Fruit fly (Drosophila melanogaster): ENCODE data around the gene CG17298.

CG17298 gene

dm6 chr3R:21273427-21274038, 9.5 kb upstream of the CG17298 start, which contains the start of gene CG3308:
Gene CG3308 (minus strand): TSS chr3R:21273817.
- TF ChIP-seq Sox102F (GFP tag; optimal IDR thresholded peaks at IDR 0.05) (peak; percentile 15), achi (GFP tag; optimal IDR thresholded peaks at IDR 0.05) (peak; percentile 2), acj6 (GFP tag; optimal IDR thresholded peaks at IDR 0.05) (peak; percentile 4), esn (GFP tag; optimal IDR thresholded peaks at IDR 0.05) (peak; percentile 57), fd85E (GFP tag; optimal IDR thresholded peaks at IDR 0.05) (no peak), Met (GFP tag; optimal IDR thresholded peaks at IDR 0.05) (no peak), CG6163 (GFP tag; IDR thresholded peaks at IDR 0.05) (no peak), CG31627 (GFP tag; optimal IDR thresholded peaks at IDR 0.05) (peak; percentile 35), vri (GFP tag; optimal IDR thresholded peaks at IDR 0.05) (peak; percentile 96), Ets96B (tag; optimal IDR thresholded peaks at IDR 0.05) (no peak), Eip75B (GFP tag; optimal IDR thresholded peaks at IDR 0.05) (peak; percentile 29), Hr38 (GFP tag; optimal IDR thresholded peaks at IDR 0.05) (no peak), CG10631 (GFP tag; optimal IDR thresholded peaks at IDR 0.05) (peak; percentile 20), svp (GFP tag) (peak; percentile 67), Sox14 (GFP tag; optimal IDR thresholded peaks at IDR 0.05) (peak; percentile 13), lz (GFP tag; optimal IDR thresholded peaks at IDR 0.05) (peak; percentile 39), Hr39 (GFP tag; optimal IDR thresholded peaks at IDR 0.05) (peak; percentile 16), cyc (GFP tag; optimal IDR thresholded peaks at IDR 0.05) (peak; percentile 37), Eip78C (GFP tag) (peak; percentile 82), ss (GFP tag; optimal IDR thresholded peaks at IDR 0.05) (peak in 1 of 2 experiments; percentile 7), topi (GFP tag; optimal IDR thresholded peaks at IDR 0.05) (no peak), OdsH (GFP tag; optimal IDR thresholded peaks at IDR 0.05) (peak; percentile 34), Hr4 (GFP tag; optimal IDR thresholded peaks at IDR 0.05) (peak; percentile 8)

DNA sequence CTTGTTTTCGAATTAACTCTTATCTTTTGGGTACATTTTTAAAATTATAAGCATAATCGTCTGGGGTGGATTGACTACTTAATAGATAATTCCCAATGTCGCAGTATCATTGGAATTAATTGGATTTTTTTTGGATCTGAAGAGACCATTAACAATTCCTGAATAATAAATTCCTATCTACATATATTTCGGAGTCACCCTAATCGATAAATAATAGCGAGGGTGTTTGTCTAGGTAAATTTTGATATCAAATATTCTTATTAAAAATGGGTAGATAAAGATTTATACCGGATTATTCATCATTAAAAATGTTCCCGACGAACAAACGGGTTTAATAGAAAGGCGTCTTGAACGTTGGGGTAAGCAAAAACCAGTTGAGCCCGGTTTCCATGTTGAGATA, 8.1 kb upstream of the CG17298 start:
- peak; percentile 51 for TF ChIP-seq Eip78C (GFP tag)
- TF ChIP-seq CG6276 (GFP tag; optimal IDR thresholded peaks at IDR 0.05): no peak

DNA sequence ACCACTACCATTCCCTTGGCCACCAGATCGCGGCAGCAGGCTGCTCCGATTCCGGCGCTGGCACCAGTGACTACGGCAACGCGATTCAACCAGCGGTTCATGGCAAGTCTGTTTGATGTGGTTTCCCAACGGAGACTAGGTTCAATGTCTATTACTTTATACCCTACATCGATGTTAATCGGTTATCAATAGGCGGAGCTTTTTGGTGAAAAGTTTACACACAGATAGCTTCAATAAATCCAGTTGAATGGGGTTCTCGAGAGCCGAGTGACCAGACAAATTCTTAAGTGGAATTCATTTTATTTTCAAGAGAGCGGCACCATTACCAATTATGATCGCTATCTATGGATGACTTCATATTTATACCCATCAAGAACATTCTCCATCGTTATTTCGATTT, 6.9 kb upstream of the CG17298 start, which contains the start of gene CG3301:
Gene CG3301, minus strand, starts transcription at position 139 of the 400 bp plus-strand sequence.
- no peak for TF ChIP-seq CG8632 (GFP tag; optimal IDR thresholded peaks at IDR 0.05)
- no peak for TF ChIP-seq eg (GFP tag; IDR thresholded peaks at IDR 0.05)
- TF ChIP-seq svp (GFP tag): peak; percentile 77
- TF ChIP-seq esn (GFP tag; optimal IDR thresholded peaks at IDR 0.05): no peak

DNA sequence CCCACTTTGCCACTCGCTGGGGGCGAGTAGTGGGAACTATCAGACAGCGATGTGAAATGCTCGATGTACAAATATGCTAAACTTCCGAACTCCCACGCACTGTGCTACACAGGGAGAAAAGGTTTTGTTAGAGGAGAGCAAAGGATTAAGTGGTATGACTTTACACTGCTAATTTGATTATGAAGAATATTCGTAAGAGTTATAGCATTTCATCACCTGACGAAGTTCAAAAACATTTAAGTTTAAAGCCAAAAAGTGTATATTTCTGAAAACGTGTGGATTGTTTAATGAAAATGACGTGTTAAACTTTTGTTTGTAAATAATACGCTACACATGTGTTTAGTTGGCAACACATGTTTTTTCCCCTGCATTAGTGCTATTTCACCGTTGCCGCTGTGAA, 5.5 kb downstream of the CG17298 start:
- 0 out of 3 replicates have a peak, but pooled peaks have one; percentile 15 for TF ChIP-seq eg (GFP tag; IDR thresholded peaks at IDR 0.05)
- TF ChIP-seq CG3032 (tag; optimal IDR thresholded peaks at IDR 0.05): no peak
- no peak for TF ChIP-seq fkh (GFP tag; optimal IDR thresholded peaks at IDR 0.05)
- no peak for TF ChIP-seq dac (GFP tag; optimal IDR thresholded peaks at IDR 0.05)
- peak; percentile 32 for TF ChIP-seq CG32006 (GFP tag; optimal IDR thresholded peaks at IDR 0.05)
- TF ChIP-seq CG31627 (GFP tag; optimal IDR thresholded peaks at IDR 0.05): no peak
- TF ChIP-seq CG15336 (GFP tag; IDR thresholded peaks at IDR 0.05): 0 out of 2 replicates have a peak, but pooled peaks have one; percentile 30
- no peak for TF ChIP-seq CG6792 (GFP tag; optimal IDR thresholded peaks at IDR 0.05)
- TF ChIP-seq CG7368 (GFP tag; optimal IDR thresholded peaks at IDR 0.05): no peak
- TF ChIP-seq CG1621 (tag; optimal IDR thresholded peaks at IDR 0.05): no peak
- no peak for TF ChIP-seq achi (GFP tag; optimal IDR thresholded peaks at IDR 0.05)
- TF ChIP-seq Lpt (GFP tag; optimal IDR thresholded peaks at IDR 0.05): no peak
- no peak for TF ChIP-seq Eip75B (GFP tag; optimal IDR thresholded peaks at IDR 0.05)
- TF ChIP-seq CG8319 (GFP tag; optimal IDR thresholded peaks at IDR 0.05): no peak
- TF ChIP-seq vri (GFP tag; optimal IDR thresholded peaks at IDR 0.05): no peak
- TF ChIP-seq Hr4 (GFP tag; optimal IDR thresholded peaks at IDR 0.05): peak; percentile 14
